Worm (Caenorhabditis elegans) whole organism, early embryonic: ENCODE measurements around the gene dmd-6.

Experiments used
- ama-1 ChIP-seq: fragments of 150-350 bp; optimal IDR thresholded peaks from 2 replicates; lab custom pipeline; 2014
- hnd-1 ChIP-seq: sonication (generic microtip); optimal IDR thresholded peaks from 2 replicates; lab custom pipeline; 2016; ENCODE audit warnings: missing genetic modification characterization, missing compliant biosample characterization

DNA sequence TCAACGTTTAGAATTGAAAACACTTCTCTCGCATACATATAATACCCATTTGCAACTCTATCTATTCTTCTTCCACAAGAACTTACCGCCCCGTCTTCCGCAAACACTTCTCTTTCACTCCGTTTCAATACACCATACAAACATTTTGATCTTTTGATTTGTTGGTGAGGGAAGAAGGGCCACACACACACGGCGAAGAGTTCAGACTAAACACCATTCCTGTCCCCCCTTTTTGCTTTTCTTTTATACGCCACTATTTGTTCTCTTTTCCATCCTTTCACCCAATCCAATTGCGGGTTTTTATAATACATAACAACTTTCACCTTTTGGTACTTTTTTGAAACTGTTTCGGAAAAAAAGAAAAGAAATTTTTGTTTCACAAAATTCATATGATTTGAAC, 11.3 kb upstream of the dmd-6 start:
- TF ChIP-seq ama-1 (lab: Kevin White, UChicago), result no peak
- no peak for TF ChIP-seq hnd-1 (tag; lab: Kevin White, UChicago)
